Fruit fly (Drosophila melanogaster): Measurements from ENCODE around the gene CG7058.

Gene CG7058

DNA sequence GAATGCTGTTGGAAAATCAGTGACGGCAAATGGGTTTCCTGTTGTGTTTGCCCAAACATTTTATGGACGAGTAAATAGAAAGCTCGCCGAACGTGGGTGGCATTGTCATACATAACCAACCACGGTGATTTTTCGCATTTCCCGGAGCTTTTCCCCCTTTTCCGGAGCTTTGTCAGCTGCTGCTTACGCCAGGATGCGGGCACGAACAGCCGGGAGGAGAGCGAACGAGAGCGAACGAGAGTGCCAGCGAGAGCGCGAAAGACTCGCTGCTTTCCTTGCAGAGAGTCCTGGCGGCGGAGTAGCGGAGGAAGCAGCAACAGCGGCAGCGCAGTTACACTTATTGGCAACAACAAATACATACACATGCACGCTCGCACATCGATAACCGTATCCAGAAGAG lies at the start of gene CG7058:
CG7058 (plus strand) TSS at position 330 of the 400 bp plus-strand sequence.
- no peak for TF ChIP-seq noc (tag; optimal IDR thresholded peaks at IDR 0.05)

DNA sequence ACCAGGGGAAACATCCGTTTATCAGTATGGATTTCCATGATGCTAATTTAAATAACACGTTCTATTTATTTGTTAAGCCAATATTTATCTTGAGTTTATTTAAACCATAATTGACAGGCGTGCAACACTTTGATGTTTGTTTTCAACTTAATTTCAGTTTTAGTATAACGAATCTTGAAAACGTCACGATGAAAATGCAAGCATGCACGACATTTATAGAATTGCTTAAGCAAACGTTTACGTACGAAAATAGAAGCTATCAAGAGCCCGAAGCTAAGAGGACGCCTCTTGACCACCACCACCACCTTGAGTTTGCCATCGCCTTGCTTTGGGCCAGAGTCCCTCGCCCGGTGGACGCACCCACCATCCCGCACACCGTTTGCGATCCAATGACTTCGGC lies 35.1 kb upstream of the CG7058 start:
- no peak for TF ChIP-seq noc (tag; optimal IDR thresholded peaks at IDR 0.05)

DNA sequence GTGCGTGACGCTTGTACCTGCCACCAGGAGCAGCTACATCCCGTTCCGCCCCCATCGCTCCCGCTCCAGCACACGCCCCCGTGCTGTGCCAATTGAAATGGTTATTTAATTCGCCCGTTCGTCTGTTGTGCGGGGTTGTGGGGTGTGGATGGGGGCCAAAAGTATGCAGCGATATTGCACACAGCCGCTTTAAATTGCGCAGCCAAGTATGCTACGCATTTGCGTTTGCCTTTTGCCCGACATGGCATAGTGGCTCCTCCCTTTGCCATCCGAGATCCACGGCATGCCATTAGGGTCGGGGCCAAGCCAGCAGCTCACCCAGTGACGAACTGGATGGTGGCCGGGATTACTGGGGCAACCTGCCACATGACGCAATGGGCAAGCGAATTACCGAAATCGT lies 34.5 kb upstream of the CG7058 start:
- no peak for TF ChIP-seq noc (tag; optimal IDR thresholded peaks at IDR 0.05)

DNA sequence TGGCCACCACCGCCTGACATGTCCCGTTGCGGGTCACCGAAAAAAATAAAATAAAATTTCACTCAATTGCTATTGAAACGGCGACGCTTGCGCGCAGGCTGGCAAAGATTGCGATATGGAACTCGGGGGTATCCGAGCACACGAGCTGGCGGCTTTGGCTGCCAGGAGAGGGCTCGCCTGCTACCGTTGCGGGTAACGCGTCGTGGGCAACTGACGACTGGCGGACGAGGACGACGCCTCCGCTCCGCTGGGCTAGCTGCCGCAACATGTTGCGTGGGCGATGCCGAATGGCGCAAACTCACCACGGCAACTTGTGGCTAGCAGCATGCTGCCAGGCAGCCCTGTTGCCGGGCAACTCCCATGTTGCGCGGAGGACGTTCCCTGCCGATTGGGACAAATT lies 32.7 kb upstream of the CG7058 start, which contains the start of gene CCKLR-17D3:
CCKLR-17D3 (minus strand) TSS at position 211 of the 400 bp plus-strand sequence.
- TF ChIP-seq noc (tag; optimal IDR thresholded peaks at IDR 0.05) = no peak

DNA sequence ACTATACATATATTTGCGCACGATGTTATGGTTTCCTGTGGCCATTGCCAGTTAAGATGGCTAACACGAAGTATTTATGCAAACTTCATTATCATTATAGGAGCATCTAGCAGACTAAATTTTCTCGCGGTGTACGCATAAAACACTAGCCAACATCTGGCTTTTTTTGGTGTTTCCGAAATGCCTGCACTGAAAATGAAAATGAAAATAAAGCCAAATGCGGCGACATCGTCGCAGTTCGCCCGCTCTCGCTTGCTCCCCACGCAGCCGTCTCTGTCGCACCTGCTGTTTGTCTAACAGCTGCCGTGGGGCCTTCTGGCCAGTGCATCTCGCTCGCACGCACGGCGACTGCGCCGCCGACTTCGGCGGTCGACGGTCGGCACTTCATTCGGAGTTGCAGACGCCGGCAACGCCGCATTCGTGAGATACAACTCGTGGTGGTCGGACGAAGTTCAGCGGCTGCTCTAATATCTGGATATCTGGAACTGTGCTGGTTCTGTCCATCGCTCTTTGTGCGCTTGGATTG lies 31.6 kb upstream of the CG7058 start, which contains the start of gene CG6891:
CG6891 (plus strand) TSS at position 411 of the 526 bp plus-strand sequence.
- no peak for TF ChIP-seq noc (tag; optimal IDR thresholded peaks at IDR 0.05)

DNA sequence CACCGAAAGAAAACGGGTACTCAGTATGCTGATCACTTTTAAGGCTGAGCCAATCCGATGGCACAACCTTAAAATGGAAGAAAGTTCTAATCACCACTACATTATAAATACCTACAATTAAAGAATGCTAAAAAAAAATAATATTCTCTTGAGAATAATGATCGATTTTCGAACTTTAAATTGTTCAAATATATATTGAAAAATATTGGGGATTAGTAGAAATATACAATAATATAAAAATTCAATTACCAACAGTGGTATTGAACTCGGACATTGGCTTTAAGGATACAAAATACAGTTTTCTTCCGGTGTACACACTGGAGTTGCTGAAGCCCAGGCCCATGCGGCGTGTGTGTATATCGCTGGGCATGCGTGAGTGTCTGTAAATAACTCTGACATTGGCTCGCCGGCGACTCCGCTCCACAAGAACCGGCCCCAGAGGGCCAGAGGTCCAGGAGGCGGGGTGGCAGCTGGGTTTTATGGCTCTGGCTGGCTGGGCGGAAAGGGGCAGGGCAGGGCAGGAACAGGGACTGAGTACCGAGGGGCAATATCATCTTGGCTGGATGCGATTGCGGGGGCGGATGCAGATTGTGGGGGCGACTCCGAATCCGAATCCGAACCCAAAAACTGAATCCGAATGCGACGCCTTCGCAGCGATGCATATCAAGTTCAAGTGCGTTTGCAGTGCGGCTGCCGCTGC lies 30.5 kb upstream of the CG7058 start:
- TF ChIP-seq noc (tag; optimal IDR thresholded peaks at IDR 0.05) = no peak

DNA sequence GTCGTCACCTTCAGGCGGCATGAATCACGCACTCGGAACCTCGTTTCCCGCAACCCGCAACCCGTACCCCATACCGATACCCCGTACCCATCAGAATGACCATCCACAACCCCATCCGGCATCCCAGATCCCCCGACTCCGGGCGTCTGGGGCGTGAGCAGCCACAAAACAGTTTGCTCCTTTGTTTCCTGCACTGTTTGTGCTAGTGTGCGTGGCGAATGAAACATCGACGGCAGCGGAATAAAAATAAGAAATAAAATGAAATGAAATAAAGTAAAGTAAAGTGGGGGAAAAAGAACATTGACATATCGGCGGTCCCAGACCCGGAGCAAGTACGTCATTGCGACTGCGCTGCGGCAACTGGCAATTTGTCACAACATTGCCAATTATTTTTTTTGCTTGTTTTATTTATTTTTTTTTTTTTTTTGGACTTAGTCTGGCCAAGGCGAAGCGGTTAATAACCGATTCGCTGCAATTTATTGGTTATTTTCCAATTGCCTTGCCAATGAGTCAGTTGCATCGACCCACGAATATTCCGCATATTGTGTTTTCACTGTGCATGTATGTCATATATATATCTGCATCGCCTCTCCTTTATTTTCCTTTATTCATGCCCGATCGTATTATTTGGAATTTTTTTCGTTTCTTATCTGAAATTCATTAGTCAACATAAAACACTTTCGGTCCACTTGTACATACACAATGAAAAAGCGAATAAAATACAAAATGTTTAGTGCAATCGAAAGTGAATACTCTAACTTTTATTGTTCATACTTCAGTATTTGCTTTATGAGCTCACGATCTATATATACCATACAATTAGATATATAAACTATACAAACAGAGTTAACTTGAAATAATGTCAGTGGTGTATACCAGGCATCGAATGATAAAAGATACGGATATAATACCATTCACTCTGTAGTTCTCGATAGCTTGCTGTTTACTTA lies 29.2 kb upstream of the CG7058 start:
- TF ChIP-seq noc (tag; optimal IDR thresholded peaks at IDR 0.05) = no peak

DNA sequence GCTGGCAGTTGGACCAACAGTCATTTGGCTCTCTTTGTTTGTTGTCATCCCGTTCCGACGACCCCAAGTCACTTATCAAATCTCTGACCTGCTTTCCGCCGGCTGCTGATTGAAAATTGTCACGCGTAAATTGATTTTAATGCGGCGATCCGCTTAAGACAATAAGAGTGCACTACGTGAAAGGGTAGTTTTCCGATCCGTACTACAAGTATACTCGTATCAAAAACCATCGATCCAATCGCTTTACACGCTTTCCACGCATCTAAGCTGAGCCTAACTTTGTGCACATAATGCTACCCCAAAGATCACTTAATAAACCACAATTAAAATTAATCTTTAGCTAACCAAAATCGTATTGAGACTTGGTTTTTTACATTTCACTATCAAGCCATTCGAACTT lies 26.8 kb upstream of the CG7058 start:
- no peak for TF ChIP-seq noc (tag; optimal IDR thresholded peaks at IDR 0.05)

DNA sequence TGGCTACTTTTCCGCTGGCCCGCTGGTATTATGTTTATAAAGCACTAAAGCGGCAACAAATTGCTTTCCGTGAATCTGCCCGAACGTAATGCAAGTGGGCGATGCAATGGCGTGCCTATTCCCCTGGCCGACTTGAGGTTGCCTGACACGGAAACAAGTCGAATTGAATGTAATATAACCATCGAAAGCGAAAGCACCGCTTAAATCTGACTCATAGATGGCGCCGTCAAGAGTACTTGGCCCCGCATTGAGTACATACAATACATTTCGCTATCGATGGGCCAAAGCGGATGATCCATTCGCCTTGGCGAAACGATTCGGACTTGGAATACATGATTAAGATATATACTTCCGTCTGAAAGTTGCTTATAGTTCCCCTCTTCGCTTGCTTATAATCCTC lies 26.2 kb upstream of the CG7058 start:
- TF ChIP-seq noc (tag; optimal IDR thresholded peaks at IDR 0.05) = no peak

DNA sequence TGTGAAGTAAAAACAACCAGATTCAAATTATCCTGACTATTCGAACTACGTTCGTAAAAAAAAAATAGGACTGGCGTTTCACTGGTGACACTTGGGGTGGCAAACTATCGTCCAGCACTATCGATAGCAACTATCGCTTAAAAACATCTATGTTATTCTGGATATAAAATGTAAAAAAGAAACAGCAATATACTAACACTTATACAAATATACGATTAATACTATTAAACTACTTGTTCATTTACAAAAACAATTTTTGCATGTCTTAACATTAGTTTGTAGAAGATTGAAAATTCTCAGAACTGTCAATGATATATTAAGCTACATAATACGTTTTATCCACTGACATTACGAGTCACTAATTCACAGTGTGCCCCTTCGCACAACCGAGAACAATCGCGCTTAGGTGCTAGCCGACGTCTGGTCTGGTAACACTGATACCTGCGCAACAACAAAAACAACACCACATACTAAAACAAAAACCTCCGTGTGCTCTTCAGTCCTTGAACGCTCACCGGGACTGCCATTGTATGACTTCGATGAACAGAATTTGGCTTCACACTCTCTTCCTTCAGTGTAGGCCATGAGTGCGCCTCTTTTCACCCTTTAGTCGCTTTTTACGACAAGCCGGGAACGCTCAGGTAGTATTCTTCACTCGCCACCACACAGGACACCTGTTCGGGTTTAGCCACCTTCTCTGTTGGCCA lies 22.9 kb upstream of the CG7058 start, which contains the start of gene CG18259:
CG18259 (minus strand) TSS at position 78 of the 707 bp plus-strand sequence.
- no peak for TF ChIP-seq noc (tag; optimal IDR thresholded peaks at IDR 0.05)

DNA sequence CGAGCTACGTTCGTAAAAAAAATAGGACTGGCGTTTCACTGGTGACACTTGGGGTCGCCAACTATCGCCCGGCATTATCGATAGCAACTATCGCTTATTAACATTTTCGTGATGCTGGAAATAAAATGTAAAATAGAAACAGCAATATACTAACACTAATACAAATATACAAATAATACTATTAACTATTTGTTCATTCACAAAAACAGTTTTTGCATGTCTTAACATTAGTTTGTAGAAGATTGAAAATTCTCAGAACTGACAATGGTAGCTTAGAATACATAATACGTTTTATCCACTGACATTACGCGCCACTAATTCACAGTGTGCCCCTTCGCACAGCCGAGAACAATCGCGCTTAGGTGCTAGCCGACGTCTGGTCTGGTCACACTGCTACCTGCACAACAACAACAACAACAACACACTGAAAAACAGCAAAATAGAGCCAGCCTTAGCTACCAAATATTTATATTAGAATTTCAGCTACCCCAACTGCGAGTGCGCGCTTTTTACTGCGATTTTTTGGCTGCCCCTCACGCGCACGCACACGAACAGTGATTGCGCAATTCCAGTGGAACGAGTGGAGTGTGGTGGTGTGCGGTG lies 18.2 kb upstream of the CG7058 start, which contains the start of the genes CG6961 and S6KL:
CG6961 (minus strand) TSS at position 68 of the 603 bp plus-strand sequence.
S6KL (plus strand) TSS at position 322 of the 603 bp plus-strand sequence.
- no peak for TF ChIP-seq noc (tag; optimal IDR thresholded peaks at IDR 0.05)

DNA sequence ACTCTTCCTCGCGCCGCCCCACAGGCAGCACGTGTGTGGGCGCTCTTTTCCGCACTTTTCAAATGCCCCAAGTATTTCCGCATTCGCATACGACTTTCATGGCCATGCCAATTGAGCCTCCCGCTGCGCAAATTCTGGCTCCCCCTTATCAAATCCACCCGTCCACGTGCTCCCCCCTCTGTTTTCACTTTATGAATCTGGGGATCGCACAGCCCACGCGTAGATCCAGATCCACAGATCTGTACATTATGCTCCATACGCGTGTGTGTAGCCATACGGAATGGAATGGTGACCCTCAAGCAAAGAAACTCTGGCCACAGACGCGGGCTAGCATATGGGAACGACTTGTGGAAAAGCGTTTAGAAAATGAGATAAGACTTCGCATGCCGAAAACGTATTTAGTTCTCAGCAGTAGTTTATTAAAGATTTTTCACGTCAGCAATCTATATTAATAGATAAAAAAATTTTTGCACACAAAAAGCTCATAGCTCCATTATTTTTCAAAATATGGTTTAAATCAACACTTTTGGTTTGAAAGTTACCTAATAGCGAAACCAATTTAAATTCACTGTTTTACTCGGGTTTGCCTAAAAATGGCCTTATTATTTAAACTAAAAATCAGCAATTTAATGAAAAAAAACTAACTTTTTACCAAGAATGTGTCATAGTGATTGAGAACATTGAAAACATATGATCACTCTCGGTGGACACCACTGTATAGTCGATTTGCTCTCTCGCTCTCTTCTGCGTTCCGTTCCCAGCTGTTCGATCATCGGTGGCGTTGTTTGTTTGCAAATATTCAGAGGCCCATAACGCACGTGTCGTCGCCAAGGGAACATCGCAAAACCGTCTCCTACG lies 16.9 kb upstream of the CG7058 start:
- TF ChIP-seq noc (tag; optimal IDR thresholded peaks at IDR 0.05) = peak; percentile 53

DNA sequence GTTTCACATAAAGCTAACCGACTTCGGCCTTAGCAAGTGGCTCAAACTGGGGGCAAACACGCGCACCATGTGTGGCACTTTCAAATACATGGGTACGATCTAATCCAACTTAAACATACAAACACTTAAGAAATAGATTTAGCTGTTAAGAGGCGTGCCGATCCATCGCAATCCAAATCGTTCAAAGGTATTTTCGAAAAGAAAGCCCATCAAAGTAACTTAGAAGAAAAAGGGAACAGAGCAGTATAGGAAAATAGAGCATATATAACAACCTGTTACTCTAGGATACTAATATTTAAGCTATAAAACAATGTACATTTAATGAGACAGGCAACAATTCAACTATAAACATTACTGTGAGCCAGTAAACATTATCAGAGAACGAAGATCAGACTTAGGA lies 15.1 kb upstream of the CG7058 start, which contains the start of gene Atg101:
Atg101 (plus strand) TSS at position 301 of the 400 bp plus-strand sequence.
- no peak for TF ChIP-seq noc (tag; optimal IDR thresholded peaks at IDR 0.05)

DNA sequence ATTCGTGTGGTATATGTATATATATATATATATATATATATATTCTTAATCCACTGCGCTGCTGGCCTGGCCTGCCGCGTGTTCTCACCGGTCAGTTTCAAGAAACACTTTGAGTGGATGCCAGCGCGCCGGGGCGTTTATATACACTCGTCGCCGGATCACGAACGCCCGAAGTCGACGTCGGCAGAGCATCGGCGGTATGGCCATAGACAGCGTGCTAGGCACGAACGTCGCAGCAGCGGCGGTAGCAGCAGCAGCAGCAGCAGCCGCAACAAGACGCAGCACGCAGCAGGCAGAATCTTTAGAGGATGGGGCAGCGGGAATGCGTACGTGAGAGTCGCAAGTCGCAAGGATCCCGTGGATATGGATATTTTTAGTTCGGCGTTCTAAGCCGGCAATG lies 8.9 kb upstream of the CG7058 start, which contains the start of gene bnb:
bnb (minus strand) TSS at position 121 of the 400 bp plus-strand sequence.
- TF ChIP-seq noc (tag; optimal IDR thresholded peaks at IDR 0.05) = no peak

Measured in whole organism, larva.